Fruit fly (Drosophila melanogaster) whole organism: ENCODE results near the gene Rtnl2.

ENCODE experiments used
- pan ChIP-seq: fragments of >200 bp; optimal IDR thresholded peaks from 2 replicates; lab custom pipeline; 2017
- psq ChIP-seq: fragments of >200 bp; optimal IDR thresholded peaks from 2 replicates; lab custom pipeline; 2017

DNA sequence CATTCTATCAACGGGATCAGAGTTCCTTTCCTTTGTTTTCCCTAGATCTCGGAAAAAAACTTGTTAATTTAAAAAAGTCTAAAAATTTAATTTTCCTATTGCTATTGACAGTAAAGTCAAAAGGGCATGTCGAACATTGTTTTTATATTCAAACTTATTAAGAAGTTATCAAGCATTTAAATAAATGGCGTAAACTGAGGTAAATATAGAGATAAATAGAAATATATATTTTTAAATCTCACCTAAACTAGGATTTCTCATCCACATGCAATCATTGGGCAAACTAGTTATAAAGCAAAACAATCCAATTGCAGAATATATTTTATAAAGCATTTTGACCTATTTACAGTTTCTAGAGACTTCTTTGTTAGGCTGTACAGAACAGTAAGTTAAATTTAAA, 10.7 kb downstream of the Rtnl2 start, which contains the start of gene Ubc84D:
- TF ChIP-seq pan, result no peak
- TF ChIP-seq psq (lab: Kevin White, UChicago), result no peak
